Worm (Caenorhabditis elegans) whole organism, L2 larva: ENCODE data around the gene C31B8.7.

Source experiments
- F13H6.1 ChIP-seq: sonication (generic microtip); optimal IDR thresholded peaks from 2 replicates; lab custom pipeline; 2016; ENCODE audit warnings: missing genetic modification characterization, missing compliant biosample characterization
- ama-1 ChIP-seq: fragments of 150-350 bp; optimal IDR thresholded peaks from 2 replicates; lab custom pipeline; 2018; ENCODE audit warnings: inconsistent platforms
- elt-3 ChIP-seq: sonication (generic microtip); optimal IDR thresholded peaks from 2 replicates; lab custom pipeline; 2017; ENCODE audit warnings: missing biosample characterization, missing genetic modification characterization
- lin-39 ChIP-seq: fragments of 150-350 bp; optimal IDR thresholded peaks from 2 replicates; lab custom pipeline; 2014; ENCODE audit warnings: missing biosample characterization, missing genetic modification reagents, missing genetic modification characterization
- nhr-12 ChIP-seq: fragments of 150-350 bp; optimal IDR thresholded peaks from 2 replicates; lab custom pipeline; 2014; ENCODE audit warnings: missing biosample characterization, missing genetic modification characterization
- nhr-23 ChIP-seq: fragments of 150-350 bp; optimal IDR thresholded peaks from 2 replicates; lab custom pipeline; 2014; ENCODE audit warnings: missing biosample characterization, missing genetic modification reagents, missing genetic modification characterization
- nhr-6 ChIP-seq: fragments of 150-350 bp; optimal IDR thresholded peaks from 2 replicates; lab custom pipeline; 2014; ENCODE audit warnings: missing biosample characterization, missing genetic modification characterization
- nhr-77 ChIP-seq: fragments of 150-350 bp; optimal IDR thresholded peaks from 2 replicates; lab custom pipeline; 2014; ENCODE audit warnings: missing biosample characterization, missing genetic modification characterization
- sma-9 ChIP-seq, 2 experiments: fragments of 150-350 bp in 1 of 2; sonication (generic microtip) in 1 of 2; optimal IDR thresholded peaks; 2 replicates each; lab custom pipeline; 2014 to 2016; ENCODE audit warnings: missing genetic modification characterization in 2 of 2, mild to moderate bottlenecking in 1 of 2, missing biosample characterization in 1 of 2, missing compliant biosample characterization in 1 of 2, missing genetic modification reagents in 1 of 2, moderate library complexity in 1 of 2
- snpc-4 ChIP-seq: fragments of 150-350 bp; optimal IDR thresholded peaks from 2 replicates; lab custom pipeline; 2014; ENCODE audit warnings: missing biosample characterization, missing genetic modification characterization
- unc-62 ChIP-seq: fragments of 150-350 bp; optimal IDR thresholded peaks from 2 replicates; lab custom pipeline; 2014; ENCODE audit warnings: missing biosample characterization, missing genetic modification reagents, missing genetic modification characterization
- ztf-1 ChIP-seq: fragments of 200-800 bp; sonication (Bioruptor generic); conservative IDR thresholded peaks from 2 replicates; pipeline ENCODE4 v1.3.6; 2022; ENCODE audit warnings: missing genetic modification characterization, missing compliant biosample characterization

ce11 chrV:2857842-2858241 lies 45.3 kb downstream of the C31B8.7 start, which contains the start of gene srj-55:
- no peak for TF ChIP-seq ama-1
- TF ChIP-seq nhr-6 (tag; lab: Kevin White, UChicago) = no peak
- TF ChIP-seq nhr-12 = no peak
- no peak for TF ChIP-seq lin-39 (tag; lab: Kevin White, UChicago)
- TF ChIP-seq nhr-23 (tag; lab: Kevin White, UChicago) = no peak
- TF ChIP-seq nhr-77 (tag; lab: Kevin White, UChicago) = no peak
- TF ChIP-seq sma-9 (GFP tag; optimal IDR thresholded peaks at IDR 0.05; lab: Kevin White, UChicago) = no peak
- no peak for TF ChIP-seq sma-9 (tag; optimal IDR thresholded peaks at IDR 0.05; lab: Kevin White, UChicago)
- no peak for TF ChIP-seq elt-3 (tag; lab: Kevin White, UChicago)
- TF ChIP-seq ztf-1 (GFP tag; lab: Robert Waterston, UW) = no peak
- no peak for TF ChIP-seq unc-62 (GFP tag; lab: Kevin White, UChicago)
- no peak for TF ChIP-seq snpc-4 (tag; lab: Kevin White, UChicago)
- no peak for TF ChIP-seq F13H6.1 (tag; lab: Kevin White, UChicago)
